Worm (Caenorhabditis elegans): ENCODE measurements around the gene Y22D7AL.11.

- peak in 1 of 2 experiments; percentile 72 for TF ChIP-seq lsy-2 (tag; optimal IDR thresholded peaks at IDR 0.05)
- no peak for TF ChIP-seq ztf-11 (tag; optimal IDR thresholded peaks at IDR 0.05)
- no peak for TF ChIP-seq nhr-12 (tag; optimal IDR thresholded peaks at IDR 0.05)
- TF ChIP-seq unc-62 (GFP tag; optimal IDR thresholded peaks at IDR 0.05): no peak
- peak; percentile 8 for TF ChIP-seq mab-5 (tag; optimal IDR thresholded peaks at IDR 0.05)
- no peak for TF ChIP-seq elt-3 (tag; optimal IDR thresholded peaks at IDR 0.05)
- TF ChIP-seq lin-11 (tag; optimal IDR thresholded peaks at IDR 0.05): no peak
- no peak for TF ChIP-seq lin-39 (tag; optimal IDR thresholded peaks at IDR 0.05)
- TF ChIP-seq ama-1 (optimal IDR thresholded peaks at IDR 0.05): no peak
- TF ChIP-seq F13H6.1 (tag; optimal IDR thresholded peaks at IDR 0.05): no peak
- no peak for TF ChIP-seq dmd-4 (tag; optimal IDR thresholded peaks at IDR 0.05)
- TF ChIP-seq nhr-10 (tag; optimal IDR thresholded peaks at IDR 0.05): no peak
- no peak for TF ChIP-seq ZK546.5 (tag; optimal IDR thresholded peaks at IDR 0.05)
- no peak for TF ChIP-seq ceh-82 (tag; optimal IDR thresholded peaks at IDR 0.05)
Measured at ce11 chrIII:1591681-1592080, 42.5 kb downstream of the Y22D7AL.11 start.
